Worm (Caenorhabditis elegans) whole organism, late embryonic: ENCODE results near the gene C18D11.7.

Source experiments
- C08G9.2 ChIP-seq: sonication (generic microtip); optimal IDR thresholded peaks from 2 replicates; lab custom pipeline; 2016; ENCODE audit warnings: mild to moderate bottlenecking, missing genetic modification characterization, moderate library complexity, missing compliant biosample characterization
- C38D4.7 ChIP-seq: fragments of 200-800 bp; sonication (Bioruptor generic); optimal IDR thresholded peaks from 2 replicates; lab custom pipeline; 2018; ENCODE audit warnings: mild to moderate bottlenecking, missing genetic modification characterization, moderate library complexity, missing compliant biosample characterization
- F13H6.1 ChIP-seq: sonication (generic microtip); optimal IDR thresholded peaks from 2 replicates; lab custom pipeline; 2016; ENCODE audit warnings: missing genetic modification characterization, missing compliant biosample characterization
- K02D7.2 ChIP-seq: sonication (generic microtip); optimal IDR thresholded peaks from 2 replicates; lab custom pipeline; 2017; ENCODE audit warnings: mild to moderate bottlenecking, missing genetic modification characterization, missing compliant biosample characterization
- K09A11.1 ChIP-seq: sonication (generic microtip); optimal IDR thresholded peaks from 2 replicates; lab custom pipeline; 2017; ENCODE audit warnings: antibody characterized with exemption, mild to moderate bottlenecking, missing genetic modification characterization, missing compliant biosample characterization; ENCODE audit not compliant: insufficient read depth
- Y22D7AL.16 ChIP-seq: sonication (generic microtip); optimal IDR thresholded peaks from 2 replicates; lab custom pipeline; 2016; ENCODE audit warnings: missing genetic modification characterization, missing compliant biosample characterization
- ahr-1 ChIP-seq: sonication (generic microtip); optimal IDR thresholded peaks from 2 replicates; lab custom pipeline; 2016; ENCODE audit warnings: missing genetic modification characterization, missing compliant biosample characterization
- ama-1 ChIP-seq: fragments of 150-350 bp; optimal IDR thresholded peaks from 2 replicates; lab custom pipeline; 2014
- ceh-14 ChIP-seq: sonication (generic microtip); optimal IDR thresholded peaks from 2 replicates; lab custom pipeline; 2016; ENCODE audit warnings: missing genotype, missing genetic modification characterization, missing compliant biosample characterization
- ceh-18 ChIP-seq: sonication (generic microtip); optimal IDR thresholded peaks from 2 replicates; lab custom pipeline; 2016; ENCODE audit warnings: missing genetic modification characterization, missing compliant biosample characterization
- ceh-19 ChIP-seq: fragments of 200-800 bp; sonication (Bioruptor generic); optimal IDR thresholded peaks from 2 replicates; lab custom pipeline; 2018; ENCODE audit warnings: mild to moderate bottlenecking, missing genetic modification characterization, missing compliant biosample characterization
- ceh-2 ChIP-seq: sonication (generic microtip); optimal IDR thresholded peaks from 2 replicates; lab custom pipeline; 2016; ENCODE audit warnings: missing genotype, missing genetic modification characterization, missing compliant biosample characterization
- ceh-22 ChIP-seq: sonication (generic microtip); optimal IDR thresholded peaks from 2 replicates; lab custom pipeline; 2017; ENCODE audit warnings: missing biosample characterization, missing genetic modification characterization
- ceh-24 ChIP-seq: sonication (generic microtip); optimal IDR thresholded peaks from 2 replicates; lab custom pipeline; 2016; ENCODE audit warnings: mild to moderate bottlenecking, missing genetic modification characterization, missing compliant biosample characterization
- ceh-30 ChIP-seq: fragments of 150-350 bp; optimal IDR thresholded peaks from 2 replicates; lab custom pipeline; 2014; ENCODE audit warnings: missing biosample characterization, missing genetic modification characterization
- ceh-31 ChIP-seq: sonication (generic microtip); optimal IDR thresholded peaks from 2 replicates; lab custom pipeline; 2016; ENCODE audit warnings: missing genetic modification characterization, missing compliant biosample characterization
- ceh-34 ChIP-seq: sonication (generic microtip); optimal IDR thresholded peaks from 2 replicates; lab custom pipeline; 2016; ENCODE audit warnings: mild to moderate bottlenecking, missing genetic modification characterization, missing compliant biosample characterization
- ceh-45 ChIP-seq: fragments of 200-800 bp; sonication (Bioruptor generic); IDR thresholded peaks from 2 replicates; pipeline ENCODE4 v1.3.6; 2022; ENCODE audit warnings: missing genetic modification reagents, missing genetic modification characterization, missing compliant biosample characterization
- ceh-9 ChIP-seq: sonication (generic microtip); optimal IDR thresholded peaks from 2 replicates; lab custom pipeline; 2016; ENCODE audit warnings: mild to moderate bottlenecking, missing genetic modification characterization, inconsistent platforms, missing compliant biosample characterization
- dve-1 ChIP-seq: sonication (generic microtip); optimal IDR thresholded peaks from 2 replicates; lab custom pipeline; 2017; ENCODE audit warnings: antibody characterized with exemption, mild to moderate bottlenecking, missing genetic modification characterization, missing compliant biosample characterization
- elt-2 ChIP-seq: sonication (generic microtip); optimal IDR thresholded peaks from 2 replicates; lab custom pipeline; 2016; ENCODE audit warnings: missing genetic modification reagents, missing genetic modification characterization, missing compliant biosample characterization
- elt-4 ChIP-seq: sonication (generic microtip); optimal IDR thresholded peaks from 2 replicates; lab custom pipeline; 2016; ENCODE audit warnings: missing genetic modification characterization, missing compliant biosample characterization
- ets-4 ChIP-seq: sonication (generic microtip); optimal IDR thresholded peaks from 2 replicates; lab custom pipeline; 2016; ENCODE audit warnings: missing genetic modification characterization, missing compliant biosample characterization
- eyg-1 ChIP-seq: sonication (generic microtip); optimal IDR thresholded peaks from 2 replicates; lab custom pipeline; 2016; ENCODE audit warnings: missing genotype, missing genetic modification characterization, missing compliant biosample characterization
- fax-1 ChIP-seq: sonication (generic microtip); optimal IDR thresholded peaks from 2 replicates; lab custom pipeline; 2016; ENCODE audit warnings: missing genotype, missing genetic modification characterization, missing compliant biosample characterization
- fkh-10 ChIP-seq: fragments of 150-350 bp; optimal IDR thresholded peaks from 2 replicates; lab custom pipeline; 2014; ENCODE audit warnings: missing biosample characterization, missing genetic modification reagents, missing genetic modification characterization
- fkh-6 ChIP-seq: sonication (generic microtip); optimal IDR thresholded peaks from 2 replicates; lab custom pipeline; 2016; ENCODE audit warnings: missing genetic modification characterization, missing compliant biosample characterization
- hlh-13 ChIP-seq: fragments of 200-800 bp; sonication (Bioruptor generic); optimal IDR thresholded peaks from 2 replicates; lab custom pipeline; 2018; ENCODE audit warnings: mild to moderate bottlenecking, missing genetic modification characterization, missing compliant biosample characterization
- hlh-15 ChIP-seq: sonication (generic microtip); optimal IDR thresholded peaks from 2 replicates; lab custom pipeline; 2016; ENCODE audit warnings: missing genetic modification characterization, missing compliant biosample characterization
- hlh-30 ChIP-seq: sonication (generic microtip); optimal IDR thresholded peaks from 2 replicates; lab custom pipeline; 2017; ENCODE audit warnings: antibody characterized with exemption, missing genetic modification characterization, missing compliant biosample characterization; ENCODE audit not compliant: insufficient read depth
- hlh-6 ChIP-seq: sonication (generic microtip); optimal IDR thresholded peaks from 2 replicates; lab custom pipeline; 2016; ENCODE audit warnings: missing genotype, missing genetic modification characterization, missing compliant biosample characterization
- lim-6 ChIP-seq: sonication (generic microtip); optimal IDR thresholded peaks from 2 replicates; lab custom pipeline; 2016; ENCODE audit warnings: missing genetic modification characterization, missing compliant biosample characterization
- mec-3 ChIP-seq: sonication (generic microtip); optimal IDR thresholded peaks from 2 replicates; lab custom pipeline; 2016; ENCODE audit warnings: borderline replicate concordance, missing genetic modification characterization, missing compliant biosample characterization
- nfya-1 ChIP-seq: sonication (generic microtip); optimal IDR thresholded peaks from 2 replicates; lab custom pipeline; 2017; ENCODE audit warnings: missing genetic modification characterization, mild to moderate bottlenecking, missing compliant biosample characterization, antibody characterized with exemption, moderate library complexity
- nhr-11 ChIP-seq: fragments of 150-350 bp; optimal IDR thresholded peaks from 2 replicates; lab custom pipeline; 2014; ENCODE audit warnings: missing biosample characterization, missing genetic modification characterization
- nhr-232 ChIP-seq: sonication (generic microtip); optimal IDR thresholded peaks from 2 replicates; lab custom pipeline; 2016; ENCODE audit warnings: missing genetic modification characterization, missing compliant biosample characterization
- npax-4 ChIP-seq: sonication (generic microtip); optimal IDR thresholded peaks from 2 replicates; lab custom pipeline; 2016; ENCODE audit warnings: missing genetic modification characterization, missing compliant biosample characterization
- odd-2 ChIP-seq: sonication (generic microtip); optimal IDR thresholded peaks from 2 replicates; lab custom pipeline; 2017; ENCODE audit warnings: antibody characterized with exemption, mild to moderate bottlenecking, missing genetic modification characterization, missing compliant biosample characterization
- pag-3 ChIP-seq: sonication (generic microtip); optimal IDR thresholded peaks from 2 replicates; lab custom pipeline; 2016; ENCODE audit warnings: missing compliant biosample characterization, missing genetic modification characterization, borderline replicate concordance
- pat-9 ChIP-seq: fragments of 200-800 bp; sonication (Bioruptor generic); optimal IDR thresholded peaks from 2 replicates; lab custom pipeline; 2018; ENCODE audit warnings: mild to moderate bottlenecking, missing genetic modification characterization, moderate library complexity, missing compliant biosample characterization
- pha-2 ChIP-seq: sonication (generic microtip); optimal IDR thresholded peaks from 2 replicates; lab custom pipeline; 2017; ENCODE audit warnings: mild to moderate bottlenecking, missing genetic modification characterization, missing compliant biosample characterization
- pqm-1 ChIP-seq: sonication (generic microtip); optimal IDR thresholded peaks from 2 replicates; lab custom pipeline; 2016; ENCODE audit warnings: missing genetic modification characterization, missing compliant biosample characterization
- pros-1 ChIP-seq: fragments of 150-350 bp; optimal IDR thresholded peaks from 2 replicates; lab custom pipeline; 2014; ENCODE audit warnings: missing biosample characterization, missing genetic modification reagents, missing genetic modification characterization
- ref-2 ChIP-seq: sonication (generic microtip); optimal IDR thresholded peaks from 2 replicates; lab custom pipeline; 2016; ENCODE audit warnings: missing genetic modification characterization, missing compliant biosample characterization
- rnt-1 ChIP-seq: sonication (generic microtip); optimal IDR thresholded peaks from 2 replicates; lab custom pipeline; 2016; ENCODE audit warnings: missing genetic modification characterization, missing compliant biosample characterization
- sdc-2 ChIP-seq: sonication (generic microtip); optimal IDR thresholded peaks from 2 replicates; lab custom pipeline; 2016; ENCODE audit warnings: missing genotype, missing genetic modification characterization, missing compliant biosample characterization
- sox-2 ChIP-seq: fragments of 200-800 bp; sonication (Bioruptor generic); IDR thresholded peaks from 2 replicates; pipeline ENCODE4 v1.3.6; 2022; ENCODE audit warnings: missing genetic modification reagents, missing genetic modification characterization, missing compliant biosample characterization
- sox-4 ChIP-seq: sonication (generic microtip); optimal IDR thresholded peaks from 2 replicates; lab custom pipeline; 2017; ENCODE audit warnings: mild to moderate bottlenecking, missing genetic modification characterization, inconsistent platforms, missing compliant biosample characterization
- tbx-2 ChIP-seq: sonication (generic microtip); optimal IDR thresholded peaks from 2 replicates; lab custom pipeline; 2016; ENCODE audit warnings: missing genetic modification characterization, missing compliant biosample characterization
- ttx-3 ChIP-seq: sonication (generic microtip); optimal IDR thresholded peaks from 2 replicates; lab custom pipeline; 2016; ENCODE audit warnings: missing genetic modification reagents, missing genetic modification characterization, missing compliant biosample characterization
- unc-42 ChIP-seq: sonication (generic microtip); optimal IDR thresholded peaks from 2 replicates; lab custom pipeline; 2016; ENCODE audit warnings: missing genotype, missing genetic modification characterization, missing compliant biosample characterization
- unc-55 ChIP-seq: sonication (generic microtip); optimal IDR thresholded peaks from 2 replicates; lab custom pipeline; 2017; ENCODE audit warnings: missing biosample characterization, missing genetic modification reagents, missing genetic modification characterization
- unc-86 ChIP-seq: sonication (generic microtip); optimal IDR thresholded peaks from 2 replicates; lab custom pipeline; 2016; ENCODE audit warnings: missing genetic modification characterization, missing compliant biosample characterization
- zip-5 ChIP-seq: sonication (generic microtip); optimal IDR thresholded peaks from 2 replicates; lab custom pipeline; 2016; ENCODE audit warnings: missing genetic modification characterization, missing compliant biosample characterization
- ztf-16 ChIP-seq: sonication (generic microtip); optimal IDR thresholded peaks from 2 replicates; lab custom pipeline; 2017; ENCODE audit warnings: missing genetic modification characterization, missing compliant biosample characterization

The C18D11.7 gene

DNA sequence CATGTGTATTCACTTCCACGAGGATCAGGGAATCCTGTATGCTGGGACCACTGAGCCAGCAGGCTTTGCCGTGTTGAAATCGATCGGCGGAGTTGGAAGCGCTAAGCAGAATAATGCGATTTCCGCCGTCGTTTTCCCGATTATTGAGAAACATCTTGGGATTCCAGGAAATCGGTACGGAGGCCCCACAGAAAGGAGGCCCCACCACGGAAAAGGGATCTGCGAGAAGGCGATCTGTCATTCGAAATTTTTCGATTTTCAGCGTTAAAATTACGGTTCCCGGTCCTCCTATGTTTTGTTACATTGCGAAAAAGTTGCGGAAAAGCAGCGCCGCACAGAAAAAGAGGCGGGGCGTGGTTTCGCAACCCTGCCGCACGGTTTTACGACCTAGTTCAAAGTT is 41.7 kb upstream of the C18D11.7 start:
- TF ChIP-seq hlh-13 (GFP tag; lab: Kevin White, UChicago) (no peak), pha-2 (tag; lab: Kevin White, UChicago) (no peak), Y22D7AL.16 (no peak), ztf-16 (no peak), fkh-6 (tag; lab: Kevin White, UChicago) (peak; percentile 34), unc-42 (tag; lab: Kevin White, UChicago) (no peak), ets-4 (tag; lab: Kevin White, UChicago) (no peak), pqm-1 (no peak), hlh-15 (tag; lab: Kevin White, UChicago) (no peak), dve-1 (tag; lab: Kevin White, UChicago) (no peak), unc-86 (tag; lab: Kevin White, UChicago) (no peak), hlh-6 (no peak), rnt-1 (tag; lab: Kevin White, UChicago) (peak; percentile 58), ceh-2 (tag; lab: Kevin White, UChicago) (peak; percentile 62), odd-2 (tag; lab: Kevin White, UChicago) (no peak), fkh-10 (GFP tag; lab: Kevin White, UChicago) (no peak), fax-1 (tag; lab: Kevin White, UChicago) (peak; percentile 52), C38D4.7 (no peak), mec-3 (tag; lab: Kevin White, UChicago) (no peak), ceh-31 (tag; lab: Kevin White, UChicago) (peak; percentile 88), ceh-19 (GFP tag; lab: Kevin White, UChicago) (no peak), ceh-18 (tag; lab: Kevin White, UChicago) (no peak), ceh-9 (tag; lab: Kevin White, UChicago) (no peak), nfya-1 (tag; lab: Kevin White, UChicago) (no peak), nhr-11 (tag; lab: Kevin White, UChicago) (no peak), sox-4 (tag; lab: Kevin White, UChicago) (no peak), ceh-30 (tag; lab: Kevin White, UChicago) (no peak), ceh-45 (GFP tag; lab: Robert Waterston, UW) (no peak), nhr-232 (tag; lab: Kevin White, UChicago) (no peak), eyg-1 (tag; lab: Kevin White, UChicago) (no peak), sox-2 (GFP tag; lab: Robert Waterston, UW) (no peak), unc-55 (no peak), C08G9.2 (tag; lab: Kevin White, UChicago) (peak; percentile 62), ceh-34 (peak; percentile 24), zip-5 (tag; lab: Kevin White, UChicago) (peak; percentile 57), F13H6.1 (peak; percentile 44), npax-4 (tag; lab: Kevin White, UChicago) (no peak), pros-1 (tag; lab: Kevin White, UChicago) (no peak), ceh-14 (tag; lab: Kevin White, UChicago) (peak; percentile 64), K02D7.2 (tag; lab: Kevin White, UChicago) (peak; percentile 4), pat-9 (no peak), ama-1 (lab: Kevin White, UChicago) (no peak), sdc-2 (tag; lab: Kevin White, UChicago) (no peak), ceh-22 (tag; lab: Kevin White, UChicago) (no peak), elt-2 (tag; lab: Kevin White, UChicago) (no peak), ceh-24 (tag; lab: Kevin White, UChicago) (no peak), tbx-2 (tag; lab: Kevin White, UChicago) (peak; percentile 82), K09A11.1 (no peak), ahr-1 (tag; lab: Kevin White, UChicago) (peak; percentile 27), ref-2 (tag; lab: Kevin White, UChicago) (peak; percentile 67), lim-6 (tag; lab: Kevin White, UChicago) (peak; percentile 52), hlh-30 (tag; lab: Kevin White, UChicago) (no peak), pag-3 (no peak), ttx-3 (tag; lab: Kevin White, UChicago) (no peak), elt-4 (tag; lab: Kevin White, UChicago) (no peak)
